Fruit fly (Drosophila melanogaster): ENCODE measurements around the gene CG13010.

Gene CG13010

DNA sequence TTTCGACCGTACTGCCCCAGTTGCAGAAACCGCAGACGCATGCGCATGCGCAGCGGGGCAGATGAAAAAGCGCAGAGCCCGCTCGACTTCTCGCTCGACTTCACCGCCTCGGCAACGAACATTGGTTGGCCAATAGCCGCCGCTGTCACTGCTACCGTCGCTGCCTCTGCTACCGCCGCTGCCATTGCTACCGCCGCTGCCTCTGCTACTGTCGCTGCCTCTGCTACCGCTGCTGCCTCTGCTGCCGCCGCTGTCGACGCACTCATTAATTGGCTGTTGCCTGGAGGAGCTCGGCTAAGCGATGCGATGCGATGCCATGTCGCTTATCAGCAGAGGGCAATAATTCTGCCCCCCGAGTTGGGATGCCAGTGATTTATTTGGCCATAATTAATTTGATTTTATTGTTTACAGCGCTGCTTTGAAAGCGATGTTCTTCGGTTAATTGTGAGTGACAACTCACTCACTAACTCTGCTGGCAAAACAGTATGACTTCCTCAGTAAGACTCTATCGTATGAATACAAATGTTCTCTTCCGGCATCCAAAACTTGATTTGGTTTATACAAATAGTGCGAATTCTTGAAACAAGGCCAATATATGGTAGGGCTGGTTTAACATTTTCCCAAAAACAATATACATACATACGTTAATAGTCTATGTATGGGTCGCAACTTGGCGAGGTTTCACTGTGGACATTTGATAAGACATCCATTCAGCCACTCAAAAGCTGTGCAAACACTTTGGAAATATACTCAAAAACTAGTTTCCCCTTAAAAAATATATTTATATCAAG is 7.9 kb downstream of the CG13010 start (continued):
- no peak for TF ChIP-seq org-1 (GFP tag; optimal IDR thresholded peaks at IDR 0.05)
- TF ChIP-seq Myb (GFP tag; optimal IDR thresholded peaks at IDR 0.05): no peak
- no peak for TF ChIP-seq bcd (GFP tag; optimal IDR thresholded peaks at IDR 0.05)
- TF ChIP-seq CG12391 (tag; optimal IDR thresholded peaks at IDR 0.05): peak; percentile 20
- peak; percentile 15 for TF ChIP-seq CrebB (tag; optimal IDR thresholded peaks at IDR 0.05)
- no peak for TF ChIP-seq otp (GFP tag; IDR thresholded peaks at IDR 0.05)
- TF ChIP-seq Sin3A (optimal IDR thresholded peaks at IDR 0.05): no peak
- no peak for TF ChIP-seq CG11560 (tag; IDR thresholded peaks at IDR 0.05)
- no peak for TF ChIP-seq CG15479 (GFP tag; optimal IDR thresholded peaks at IDR 0.05)
- no peak for TF ChIP-seq chif (GFP tag; optimal IDR thresholded peaks at IDR 0.05)
- TF ChIP-seq CG11398 (GFP tag; optimal IDR thresholded peaks at IDR 0.05): no peak
- TF ChIP-seq CG15601 (tag; optimal IDR thresholded peaks at IDR 0.05): no peak
- no peak for TF ChIP-seq ERR (GFP tag; optimal IDR thresholded peaks at IDR 0.05)
- peak in 1 of 2 experiments; percentile 20 for TF ChIP-seq bsh (GFP tag; optimal IDR thresholded peaks at IDR 0.05)
- no peak for TF ChIP-seq fd64A (GFP tag; optimal IDR thresholded peaks at IDR 0.05)
- no peak for TF ChIP-seq cg (GFP tag; optimal IDR thresholded peaks at IDR 0.05)
- no peak for TF ChIP-seq eyg (GFP tag; optimal IDR thresholded peaks at IDR 0.05)
- no peak for TF ChIP-seq CG17912 (GFP tag; optimal IDR thresholded peaks at IDR 0.05)
- TF ChIP-seq nau (GFP tag; optimal IDR thresholded peaks at IDR 0.05): no peak
- TF ChIP-seq sug (tag; optimal IDR thresholded peaks at IDR 0.05): peak; percentile 38
- no peak for TF ChIP-seq Ravus (GFP tag; IDR thresholded peaks at IDR 0.05)
- TF ChIP-seq pfk (GFP tag; optimal IDR thresholded peaks at IDR 0.05): no peak
- TF ChIP-seq corto (GFP tag; optimal IDR thresholded peaks at IDR 0.05): no peak
- TF ChIP-seq Trl (optimal IDR thresholded peaks at IDR 0.05): no peak
- TF ChIP-seq Trl (GFP tag; optimal IDR thresholded peaks at IDR 0.05): no peak
- TF ChIP-seq Hr78 (GFP tag; optimal IDR thresholded peaks at IDR 0.05): no peak
- no peak for TF ChIP-seq HLH54F (GFP tag; optimal IDR thresholded peaks at IDR 0.05)
- no peak for TF ChIP-seq nerfin-2 (GFP tag; IDR thresholded peaks at IDR 0.05; ENCODE audit: partially characterized antibody)
- peak; percentile 49; the same call in 1 of the 2 replicates for TF ChIP-seq lmd (GFP tag; IDR thresholded peaks at IDR 0.05)
- TF ChIP-seq Side (GFP tag; optimal IDR thresholded peaks at IDR 0.05): no peak
- no peak for TF ChIP-seq E2f1 (GFP tag; IDR thresholded peaks at IDR 0.05)
- TF ChIP-seq Dref (GFP tag; IDR thresholded peaks at IDR 0.05): no peak
- no peak for TF ChIP-seq knrl (GFP tag; IDR thresholded peaks at IDR 0.05; ENCODE audit: partially characterized antibody)
- no peak for TF ChIP-seq Bdp1 (GFP tag; optimal IDR thresholded peaks at IDR 0.05)
- TF ChIP-seq dmrt99B (tag; optimal IDR thresholded peaks at IDR 0.05): peak; percentile 30
- TF ChIP-seq Stat92E (GFP tag; optimal IDR thresholded peaks at IDR 0.05): no peak
- no peak for TF ChIP-seq CG17328 (GFP tag; IDR thresholded peaks at IDR 0.05)
- TF ChIP-seq Xbp1 (GFP tag; optimal IDR thresholded peaks at IDR 0.05): peak; percentile 42
- TF ChIP-seq CG5245 (GFP tag; optimal IDR thresholded peaks at IDR 0.05): no peak
- no peak for TF ChIP-seq CG6254 (GFP tag; optimal IDR thresholded peaks at IDR 0.05)
- no peak for TF ChIP-seq wdn (GFP tag; IDR thresholded peaks at IDR 0.05)
- peak; percentile 23; the same call in 1 of the 2 replicates for TF ChIP-seq Atf6 (GFP tag; IDR thresholded peaks at IDR 0.05)
- TF ChIP-seq CG2199 (GFP tag; IDR thresholded peaks at IDR 0.05): no peak
- TF ChIP-seq amos (GFP tag; IDR thresholded peaks at IDR 0.05; ENCODE audit: partially characterized antibody): no peak
- no peak for TF ChIP-seq CG31365 (tag; optimal IDR thresholded peaks at IDR 0.05)
- peak; percentile 32; the same call in 1 of the 2 replicates for TF ChIP-seq ranshi (GFP tag; IDR thresholded peaks at IDR 0.05)
- TF ChIP-seq CG6175 (GFP tag; IDR thresholded peaks at IDR 0.05): 0 out of 3 replicates have a peak, but pooled peaks have one; percentile 17
- TF ChIP-seq CG13624 (GFP tag; optimal IDR thresholded peaks at IDR 0.05): no peak
- TF ChIP-seq CG10366 (GFP tag; IDR thresholded peaks at IDR 0.05): no peak
- peak; percentile 22 for TF ChIP-seq CG12219 (GFP tag; optimal IDR thresholded peaks at IDR 0.05)

Data from whole organism, embryonic.